Worm (Caenorhabditis elegans) whole organism, L1 larva: ENCODE data around the gene ssu-1.

Experiments
- F16B12.6 ChIP-seq: fragments of 150-350 bp; optimal IDR thresholded peaks from 2 replicates; lab custom pipeline; 2014; ENCODE audit warnings: missing biosample characterization, missing genetic modification characterization
- aha-1 ChIP-seq: fragments of 150-350 bp; optimal IDR thresholded peaks from 2 replicates; lab custom pipeline; 2014; ENCODE audit warnings: missing biosample characterization, missing genetic modification characterization
- ama-1 ChIP-seq: fragments of 150-350 bp; optimal IDR thresholded peaks from 2 replicates; lab custom pipeline; 2014
- blmp-1 ChIP-seq: fragments of 150-350 bp; optimal IDR thresholded peaks from 2 replicates; lab custom pipeline; 2014; ENCODE audit warnings: missing biosample characterization, missing genetic modification characterization
- ceh-63 ChIP-seq: fragments of 200-800 bp; sonication (Bioruptor generic); optimal IDR thresholded peaks from 2 replicates; lab custom pipeline; 2018; ENCODE audit warnings: mild to moderate bottlenecking, missing genetic modification characterization, missing compliant biosample characterization
- ceh-8 ChIP-seq: fragments of 200-800 bp; sonication (Bioruptor generic); optimal IDR thresholded peaks from 2 replicates; lab custom pipeline; 2018; ENCODE audit warnings: mild to moderate bottlenecking, missing genetic modification characterization, moderate library complexity, missing compliant biosample characterization
- ceh-82 ChIP-seq, 3 experiments: fragments of 150-350 bp in 1 of 3; sonication (generic microtip) in 2 of 3; optimal IDR thresholded peaks; 2 replicates each; lab custom pipeline; 2014 to 2017; ENCODE audit warnings: missing biosample characterization in 3 of 3, missing genetic modification characterization in 3 of 3
- ceh-90 ChIP-seq: sonication (generic microtip); optimal IDR thresholded peaks from 2 replicates; lab custom pipeline; 2016; ENCODE audit warnings: missing genetic modification characterization, missing compliant biosample characterization
- dpl-1 ChIP-seq, 3 experiments: fragments of 150-350 bp in 2 of 3; sonication (generic microtip) in 1 of 3; optimal IDR thresholded peaks; 2 replicates each; lab custom pipeline; 2014 to 2017; ENCODE audit warnings: missing biosample characterization in 3 of 3, missing genetic modification characterization in 3 of 3, missing genetic modification reagents in 3 of 3
- efl-1 ChIP-seq, 4 experiments: fragments of 150-350 bp; optimal IDR thresholded peaks in 3 of 4; peaks in 1 of 4; 1 replicate in 1 of 4; 2 replicates in 3 of 4; lab custom pipeline; 2014; ENCODE audit warnings: missing biosample characterization in 2 of 4, missing genetic modification characterization in 2 of 4, missing genetic modification reagents in 2 of 4
- efl-3 ChIP-seq: fragments of 200-800 bp; sonication (Bioruptor generic); optimal IDR thresholded peaks from 2 replicates; lab custom pipeline; 2018; ENCODE audit warnings: mild to moderate bottlenecking, missing genetic modification characterization, missing compliant biosample characterization
- egl-13 ChIP-seq: sonication (generic microtip); optimal IDR thresholded peaks from 2 replicates; lab custom pipeline; 2016; ENCODE audit warnings: missing genotype, missing genetic modification reagents, missing genetic modification characterization, missing compliant biosample characterization
- elt-3 ChIP-seq, 6 experiments: fragments of 150-350 bp in 1 of 6; sonication (generic microtip); optimal IDR thresholded peaks; 2 replicates each; lab custom pipeline; 2017 to 2018; ENCODE audit warnings: missing biosample characterization in 6 of 6, missing genetic modification characterization in 6 of 6, inconsistent platforms in 1 of 6
- fkh-10 ChIP-seq: sonication (generic microtip); optimal IDR thresholded peaks from 2 replicates; lab custom pipeline; 2017; ENCODE audit warnings: missing biosample characterization, missing genetic modification reagents, missing genetic modification characterization
- fkh-8 ChIP-seq: sonication (generic microtip); optimal IDR thresholded peaks from 2 replicates; lab custom pipeline; 2016; ENCODE audit warnings: mild to moderate bottlenecking, missing genetic modification characterization, missing compliant biosample characterization
- fos-1 ChIP-seq: fragments of 150-350 bp; optimal IDR thresholded peaks from 2 replicates; lab custom pipeline; 2014; ENCODE audit warnings: missing biosample characterization, missing genetic modification characterization
- hlh-17 ChIP-seq: fragments of 200-800 bp; sonication (Bioruptor generic); optimal IDR thresholded peaks from 2 replicates; lab custom pipeline; 2018; ENCODE audit warnings: missing genetic modification characterization, mild to moderate bottlenecking, missing compliant biosample characterization, moderate library complexity, borderline replicate concordance
- hlh-4 ChIP-seq: sonication (generic microtip); optimal IDR thresholded peaks from 2 replicates; lab custom pipeline; 2016; ENCODE audit warnings: mild to moderate bottlenecking, missing genetic modification characterization, missing compliant biosample characterization
- hpl-2 ChIP-seq: fragments of 150-350 bp; optimal IDR thresholded peaks from 2 replicates; lab custom pipeline; 2014; ENCODE audit warnings: missing biosample characterization, missing genetic modification reagents, missing genetic modification characterization
- irx-1 ChIP-seq: sonication (generic microtip); optimal IDR thresholded peaks from 2 replicates; lab custom pipeline; 2016; ENCODE audit warnings: missing genetic modification characterization, missing compliant biosample characterization
- lin-13 ChIP-seq: fragments of 150-350 bp; optimal IDR thresholded peaks from 2 replicates; lab custom pipeline; 2014; ENCODE audit warnings: missing biosample characterization, missing genetic modification reagents, missing genetic modification characterization
- lin-35 ChIP-seq, 2 experiments: fragments of 150-350 bp; optimal IDR thresholded peaks; 2 replicates each; lab custom pipeline; 2014; ENCODE audit warnings: missing biosample characterization in 2 of 2, missing genetic modification characterization in 2 of 2, missing genetic modification reagents in 2 of 2
- lir-3 ChIP-seq: sonication (generic microtip); optimal IDR thresholded peaks from 2 replicates; lab custom pipeline; 2016; ENCODE audit warnings: mild to moderate bottlenecking, missing genetic modification characterization, moderate library complexity, missing compliant biosample characterization; ENCODE audit not compliant: poor library complexity
- lsy-2 ChIP-seq, 2 experiments: fragments of 150-350 bp; optimal IDR thresholded peaks; 2 replicates each; lab custom pipeline; 2014; ENCODE audit warnings: missing biosample characterization in 2 of 2, missing genetic modification characterization in 2 of 2
- mdl-1 ChIP-seq, 2 experiments: fragments of 150-350 bp; optimal IDR thresholded peaks; 2 replicates each; lab custom pipeline; 2014 to 2017; ENCODE audit warnings: missing biosample characterization in 2 of 2, missing genetic modification characterization in 2 of 2, inconsistent platforms in 1 of 2
- mef-2 ChIP-seq: fragments of 150-350 bp; optimal IDR thresholded peaks from 2 replicates; lab custom pipeline; 2014; ENCODE audit warnings: missing biosample characterization, missing genetic modification characterization
- mep-1 ChIP-seq: fragments of 150-350 bp; optimal IDR thresholded peaks from 2 replicates; lab custom pipeline; 2014; ENCODE audit warnings: missing biosample characterization, missing genetic modification characterization
- nhr-11 ChIP-seq: fragments of 150-350 bp; optimal IDR thresholded peaks from 2 replicates; lab custom pipeline; 2014; ENCODE audit warnings: missing biosample characterization, missing genetic modification characterization
- nhr-20 ChIP-seq: sonication (generic microtip); optimal IDR thresholded peaks from 2 replicates; lab custom pipeline; 2016; ENCODE audit warnings: mild to moderate bottlenecking, missing genetic modification characterization, missing compliant biosample characterization
- nhr-47 ChIP-seq: sonication (generic microtip); optimal IDR thresholded peaks from 2 replicates; lab custom pipeline; 2016; ENCODE audit warnings: mild to moderate bottlenecking, missing genetic modification characterization, moderate library complexity, missing compliant biosample characterization
- nhr-71 ChIP-seq: sonication (generic microtip); optimal IDR thresholded peaks from 2 replicates; lab custom pipeline; 2016; ENCODE audit warnings: mild to moderate bottlenecking, missing genetic modification characterization, moderate library complexity, missing compliant biosample characterization
- nhr-77 ChIP-seq: fragments of 150-350 bp; optimal IDR thresholded peaks from 2 replicates; lab custom pipeline; 2014; ENCODE audit warnings: missing biosample characterization, missing genetic modification characterization
- nhr-85 ChIP-seq: sonication (generic microtip); peaks from one replicate; lab custom pipeline; 2016; ENCODE audit warnings: missing genetic modification characterization, inconsistent platforms, missing compliant biosample characterization
- nhr-90 ChIP-seq: sonication (generic microtip); optimal IDR thresholded peaks from 2 replicates; lab custom pipeline; 2016; ENCODE audit warnings: mild to moderate bottlenecking, missing genetic modification characterization, missing compliant biosample characterization; ENCODE audit not compliant: poor library complexity
- rnt-1 ChIP-seq: sonication (generic microtip); optimal IDR thresholded peaks from 2 replicates; lab custom pipeline; 2016; ENCODE audit warnings: mild to moderate bottlenecking, missing genetic modification characterization, moderate library complexity, missing compliant biosample characterization
- snu-23 ChIP-seq: sonication (generic microtip); optimal IDR thresholded peaks from 2 replicates; lab custom pipeline; 2016; ENCODE audit warnings: missing genetic modification characterization, missing compliant biosample characterization
- sptf-1 ChIP-seq: fragments of 150-350 bp; optimal IDR thresholded peaks from 2 replicates; lab custom pipeline; 2014; ENCODE audit warnings: missing biosample characterization, missing genetic modification characterization
- tbx-2 ChIP-seq: sonication (generic microtip); optimal IDR thresholded peaks from 2 replicates; lab custom pipeline; 2016; ENCODE audit warnings: missing genetic modification characterization, missing compliant biosample characterization
- unc-130 ChIP-seq: fragments of 150-350 bp; optimal IDR thresholded peaks from 2 replicates; lab custom pipeline; 2017; ENCODE audit warnings: missing biosample characterization, missing genetic modification characterization, inconsistent platforms
- unc-62 ChIP-seq: fragments of 150-350 bp; optimal IDR thresholded peaks from 2 replicates; lab custom pipeline; 2014; ENCODE audit warnings: missing biosample characterization, missing genetic modification reagents, missing genetic modification characterization
- unc-98 ChIP-seq: fragments of 200-800 bp; sonication (Bioruptor generic); IDR thresholded peaks from 2 replicates; pipeline ENCODE4 v1.3.6; 2022; ENCODE audit warnings: missing genetic modification characterization, missing compliant biosample characterization
- xbp-1 ChIP-seq: sonication (generic microtip); optimal IDR thresholded peaks from 2 replicates; lab custom pipeline; 2016; ENCODE audit warnings: missing genetic modification characterization, missing compliant biosample characterization
- zag-1 ChIP-seq: fragments of 150-350 bp; optimal IDR thresholded peaks from 2 replicates; lab custom pipeline; 2014; ENCODE audit warnings: missing biosample characterization, missing genetic modification characterization

The ssu-1 gene

DNA sequence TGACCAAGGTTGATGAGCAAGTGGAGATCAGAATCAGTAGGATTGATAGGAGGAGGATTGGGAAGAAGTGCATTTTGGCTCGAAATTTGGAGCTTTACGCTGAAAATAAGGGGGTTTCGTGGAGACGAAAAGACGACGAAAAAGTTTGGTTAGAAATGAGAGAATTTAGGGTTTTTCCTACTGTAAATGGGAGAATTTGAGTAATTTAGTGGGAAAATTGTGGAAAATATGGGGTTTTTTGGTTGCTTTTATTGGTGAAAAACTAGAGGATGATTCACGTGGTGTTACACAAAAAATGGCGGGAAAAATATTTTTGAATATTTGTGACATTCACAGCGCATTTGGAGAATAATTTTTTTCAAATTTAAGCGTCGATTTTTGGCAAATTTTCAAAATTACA, 38.2 kb downstream of the ssu-1 start, which contains the start of gene nlp-69:
Gene nlp-69, minus strand, starts transcription at position 101 of the 400 bp plus-strand sequence.
- no peak for TF ChIP-seq nhr-85 (tag; lab: Kevin White, UChicago)
- no peak for TF ChIP-seq nhr-77 (tag; lab: Kevin White, UChicago)
- TF ChIP-seq elt-3 (tag; optimal IDR thresholded peaks at IDR 0.05; lab: Kevin White, UChicago) = no peak
- no peak for TF ChIP-seq unc-130 (tag; lab: Kevin White, UChicago)
- no peak for TF ChIP-seq fkh-8 (tag; lab: Kevin White, UChicago)
- TF ChIP-seq sptf-1 = no peak
- no peak for TF ChIP-seq hlh-4

DNA sequence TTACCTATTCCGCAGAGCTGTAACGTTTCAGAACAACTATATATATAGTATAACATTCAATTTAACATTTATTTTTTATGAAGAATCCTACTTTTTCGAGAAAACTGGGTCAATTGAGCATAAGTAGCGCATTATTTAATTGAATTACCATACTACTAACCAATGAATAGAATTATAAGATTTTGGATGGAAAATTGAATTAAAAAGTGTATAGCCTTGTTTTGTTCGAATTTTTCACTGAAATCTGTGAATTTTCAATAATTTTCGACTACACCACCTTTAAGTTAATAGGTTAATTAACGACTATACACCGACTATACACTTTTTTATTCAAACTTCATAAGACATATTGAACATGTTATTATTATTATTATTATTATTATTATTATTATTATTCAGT, 39.1 kb downstream of the ssu-1 start:
- no peak for TF ChIP-seq lin-13 (GFP tag; lab: Kevin White, UChicago)
- TF ChIP-seq ceh-8 (GFP tag; lab: Kevin White, UChicago) = peak; percentile 90

DNA sequence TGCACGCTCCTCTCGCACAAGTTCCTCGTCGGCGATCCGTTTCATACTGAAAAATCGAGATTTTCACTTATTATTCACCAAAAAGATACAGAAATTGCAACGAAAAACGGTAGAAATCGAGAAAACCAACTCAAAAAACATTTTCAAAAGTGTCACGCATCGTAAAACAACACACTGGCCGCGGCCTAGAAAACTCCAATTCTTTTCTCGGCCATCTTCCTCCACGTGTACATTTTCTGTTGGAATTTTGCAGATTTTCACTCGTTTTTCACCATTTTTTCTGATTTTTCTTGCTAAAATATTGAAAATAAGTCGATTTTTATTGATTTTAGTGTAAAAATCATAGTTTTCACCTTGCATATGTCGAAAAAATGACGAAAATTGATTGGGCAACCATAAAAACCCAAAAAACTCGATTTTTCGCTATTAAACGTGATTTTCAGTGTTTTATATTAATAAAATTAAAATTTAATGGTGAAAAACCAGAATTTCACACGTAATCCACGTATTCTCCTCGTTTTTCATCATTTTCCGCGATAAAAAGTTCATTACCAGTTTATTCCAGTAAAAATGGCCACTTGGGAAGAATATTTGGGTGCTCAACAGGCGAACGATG, 42.3 kb downstream of the ssu-1 start, which contains the start of the genes dcs-1 and sec-23:
Gene dcs-1, minus strand, starts transcription at position 46 of the 616 bp plus-strand sequence.
Gene sec-23, plus strand, starts transcription at position 566 of the 616 bp plus-strand sequence.
- TF ChIP-seq lin-35 (GFP tag; optimal IDR thresholded peaks at IDR 0.05; lab: Kevin White, UChicago) (peak in 1 of 2 experiments; percentile 26), nhr-90 (tag; lab: Kevin White, UChicago) (no peak), fkh-10 (GFP tag; lab: Kevin White, UChicago) (no peak), ceh-90 (tag; lab: Kevin White, UChicago) (peak; percentile 77), ceh-63 (no peak), ceh-82 (tag; optimal IDR thresholded peaks at IDR 0.05; lab: Kevin White, UChicago) (peak in 1 of 3 experiments; percentile 20), unc-62 (GFP tag; lab: Kevin White, UChicago) (no peak), xbp-1 (tag; lab: Kevin White, UChicago) (peak; percentile 18), lir-3 (tag; lab: Kevin White, UChicago) (no peak), nhr-71 (tag; lab: Kevin White, UChicago) (peak; percentile 20), rnt-1 (peak; percentile 83), ceh-8 (GFP tag; lab: Kevin White, UChicago) (no peak), nhr-47 (tag; lab: Kevin White, UChicago) (peak; percentile 7), efl-1 (optimal IDR thresholded peaks at IDR 0.05; lab: Kevin White, UChicago) (peak; percentile 17 to 18), efl-1 (GFP tag; optimal IDR thresholded peaks at IDR 0.05 in 1 of 2; lab: Kevin White, UChicago) (peak in 1 of 2 experiments; percentile 44), zag-1 (tag; lab: Kevin White, UChicago) (no peak), snu-23 (peak; percentile 19), fkh-8 (tag; lab: Kevin White, UChicago) (peak; percentile 1), tbx-2 (tag; lab: Kevin White, UChicago) (peak; percentile 21), mep-1 (peak; percentile 33), ama-1 (no peak), dpl-1 (GFP tag; optimal IDR thresholded peaks at IDR 0.05; lab: Kevin White, UChicago) (peak in 1 of 3 experiments; percentile 23), irx-1 (peak; percentile 11), lsy-2 (tag; optimal IDR thresholded peaks at IDR 0.05; lab: Kevin White, UChicago) (peak; percentile 13 to 15), hpl-2 (GFP tag; lab: Kevin White, UChicago) (no peak), egl-13 (tag; lab: Kevin White, UChicago) (no peak), mdl-1 (tag; optimal IDR thresholded peaks at IDR 0.05; lab: Kevin White, UChicago) (peak in 1 of 2 experiments; percentile 6)

DNA sequence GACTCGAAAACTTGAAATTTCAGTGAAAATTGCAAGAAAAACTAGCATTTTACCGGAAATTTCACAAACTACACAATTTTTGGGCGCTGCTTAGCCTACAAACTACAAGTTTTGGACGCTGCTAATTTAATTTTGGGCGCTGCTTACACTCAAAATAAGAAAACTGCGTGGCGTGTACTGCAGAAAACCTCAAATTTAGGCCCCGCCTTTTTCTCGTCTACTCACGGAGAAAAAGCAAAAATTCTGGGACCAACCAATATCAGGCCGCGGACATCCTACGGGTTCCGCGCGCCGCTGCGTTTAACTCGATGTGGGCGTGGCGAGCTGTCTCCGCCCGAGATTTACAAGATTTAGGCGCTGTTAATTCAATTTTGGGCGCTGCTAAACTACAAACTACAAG, 44.7 kb downstream of the ssu-1 start:
- TF ChIP-seq rnt-1 = peak; percentile 35
- TF ChIP-seq, all 84 proteins: peak for 1; not testable (repeated sequence) for 83

DNA sequence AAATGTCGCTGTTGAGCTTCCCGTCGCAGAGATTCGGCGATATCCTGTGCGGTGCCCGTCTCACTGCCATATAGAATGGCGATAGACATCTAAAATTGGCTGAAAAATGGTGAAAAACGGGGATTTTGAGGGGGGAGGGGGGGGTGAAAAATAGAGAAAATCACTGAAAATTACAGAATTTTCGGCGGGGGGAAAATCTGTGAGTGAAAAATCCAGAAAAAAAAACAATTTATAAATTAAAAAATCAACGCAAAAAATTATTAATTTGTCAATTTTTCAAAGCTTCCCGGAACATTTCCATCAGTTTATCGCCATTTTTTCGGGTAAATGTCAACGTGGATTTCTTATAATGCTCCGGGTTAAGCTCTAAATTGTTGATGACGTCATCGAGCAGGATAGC, 45.4 kb downstream of the ssu-1 start, which contains the start of gene fre-1:
Gene fre-1, minus strand, starts transcription at position 101 of the 400 bp plus-strand sequence.
- TF ChIP-seq nhr-20 (no peak), blmp-1 (tag; lab: Kevin White, UChicago) (no peak), efl-3 (GFP tag; lab: Kevin White, UChicago) (no peak), fos-1 (tag; lab: Kevin White, UChicago) (no peak), egl-13 (tag; lab: Kevin White, UChicago) (no peak), dpl-1 (GFP tag; optimal IDR thresholded peaks at IDR 0.05; lab: Kevin White, UChicago) (no peak), hpl-2 (GFP tag; lab: Kevin White, UChicago) (no peak), unc-62 (GFP tag; lab: Kevin White, UChicago) (no peak), F16B12.6 (no peak), mef-2 (tag; lab: Kevin White, UChicago) (no peak), lsy-2 (tag; optimal IDR thresholded peaks at IDR 0.05; lab: Kevin White, UChicago) (no peak), nhr-71 (tag; lab: Kevin White, UChicago) (no peak), lir-3 (tag; lab: Kevin White, UChicago) (no peak), mdl-1 (tag; optimal IDR thresholded peaks at IDR 0.05; lab: Kevin White, UChicago) (no peak), aha-1 (tag; lab: Kevin White, UChicago) (no peak), unc-98 (GFP tag; lab: Robert Waterston, UW) (no peak), hlh-17 (GFP tag; lab: Kevin White, UChicago) (no peak), nhr-11 (tag; lab: Kevin White, UChicago) (no peak)
